Fruit fly (Drosophila melanogaster): ENCODE results near the gene Exd2.

The Exd2 gene

DNA sequence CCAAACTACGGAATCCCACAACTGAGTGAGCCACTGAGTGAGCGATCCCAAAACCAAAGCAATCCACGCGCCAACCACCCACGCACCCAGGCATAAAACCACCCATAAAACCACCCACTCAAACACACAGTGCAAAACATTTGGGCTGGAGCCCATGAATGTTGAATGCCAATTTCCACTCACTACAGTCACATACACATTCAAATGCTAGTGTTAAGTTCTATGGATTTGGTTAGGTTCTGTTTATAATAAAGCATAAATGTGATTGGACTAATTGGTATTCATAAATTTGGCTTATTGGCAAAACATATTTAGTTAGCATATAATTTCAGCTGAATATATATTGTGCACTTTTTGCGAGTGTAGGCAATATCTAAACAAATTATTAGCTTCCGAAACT is 34.2 kb upstream of the Exd2 start:
- no peak for TF ChIP-seq tai (GFP tag; optimal IDR thresholded peaks at IDR 0.05)
- TF ChIP-seq GATAd (GFP tag; optimal IDR thresholded peaks at IDR 0.05) = no peak
- no peak for TF ChIP-seq Myc (optimal IDR thresholded peaks at IDR 0.05)
- no peak for TF ChIP-seq CG32264 (GFP tag; optimal IDR thresholded peaks at IDR 0.05)
- no peak for TF ChIP-seq Hnf4 (GFP tag; optimal IDR thresholded peaks at IDR 0.05)
- no peak for TF ChIP-seq dl (GFP tag; optimal IDR thresholded peaks at IDR 0.05; ENCODE audit: insufficient read depth in 1 of 2, partially characterized antibody in 2 of 2)
- TF ChIP-seq dmrt93B (GFP tag; optimal IDR thresholded peaks at IDR 0.05) = no peak
- TF ChIP-seq HLH106 (tag; optimal IDR thresholded peaks at IDR 0.05) = no peak
- no peak for TF ChIP-seq sage (GFP tag; optimal IDR thresholded peaks at IDR 0.05)
- TF ChIP-seq psq (GFP tag; optimal IDR thresholded peaks at IDR 0.05) = no peak
- no peak for TF ChIP-seq Abd-B (GFP tag; optimal IDR thresholded peaks at IDR 0.05)
- TF ChIP-seq ey (GFP tag; optimal IDR thresholded peaks at IDR 0.05) = no peak
- no peak for TF ChIP-seq woc (GFP tag; optimal IDR thresholded peaks at IDR 0.05)
- no peak for TF ChIP-seq brk (GFP tag; optimal IDR thresholded peaks at IDR 0.05)
- no peak for TF ChIP-seq Jra (GFP tag; optimal IDR thresholded peaks at IDR 0.05)
- no peak for TF ChIP-seq N (GFP tag; optimal IDR thresholded peaks at IDR 0.05)
- no peak for TF ChIP-seq CrebA (GFP tag; optimal IDR thresholded peaks at IDR 0.05; ENCODE audit: borderline replicate concordance)
- TF ChIP-seq rgr (GFP tag; optimal IDR thresholded peaks at IDR 0.05) = no peak
- no peak for TF ChIP-seq dsf (GFP tag; optimal IDR thresholded peaks at IDR 0.05; ENCODE audit: borderline replicate concordance)

DNA sequence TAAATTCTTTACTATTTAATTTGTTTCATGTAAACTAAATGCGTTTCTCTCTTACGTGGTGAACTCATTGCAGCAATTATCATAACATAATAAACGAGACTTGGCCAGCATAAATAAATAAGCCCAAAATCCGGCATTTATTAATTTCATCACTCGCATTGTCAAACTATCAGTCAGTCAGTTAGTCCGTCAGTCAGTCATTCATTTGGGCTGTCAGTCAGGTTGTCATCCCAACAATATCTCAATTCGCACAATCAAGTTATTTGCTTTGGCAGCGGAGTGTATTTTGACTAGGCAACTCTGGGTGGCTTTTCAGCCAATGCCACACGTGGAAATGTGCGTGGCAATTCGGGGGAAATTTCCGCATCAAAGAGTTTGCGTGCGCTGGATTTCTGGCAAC is 32.3 kb upstream of the Exd2 start:
- TF ChIP-seq ey (GFP tag; optimal IDR thresholded peaks at IDR 0.05) = no peak
- TF ChIP-seq Jra (GFP tag; optimal IDR thresholded peaks at IDR 0.05) = no peak
- no peak for TF ChIP-seq HLH106 (tag; optimal IDR thresholded peaks at IDR 0.05)
- no peak for TF ChIP-seq foxo (GFP tag; optimal IDR thresholded peaks at IDR 0.05)
- TF ChIP-seq fru (GFP tag; optimal IDR thresholded peaks at IDR 0.05) = no peak

DNA sequence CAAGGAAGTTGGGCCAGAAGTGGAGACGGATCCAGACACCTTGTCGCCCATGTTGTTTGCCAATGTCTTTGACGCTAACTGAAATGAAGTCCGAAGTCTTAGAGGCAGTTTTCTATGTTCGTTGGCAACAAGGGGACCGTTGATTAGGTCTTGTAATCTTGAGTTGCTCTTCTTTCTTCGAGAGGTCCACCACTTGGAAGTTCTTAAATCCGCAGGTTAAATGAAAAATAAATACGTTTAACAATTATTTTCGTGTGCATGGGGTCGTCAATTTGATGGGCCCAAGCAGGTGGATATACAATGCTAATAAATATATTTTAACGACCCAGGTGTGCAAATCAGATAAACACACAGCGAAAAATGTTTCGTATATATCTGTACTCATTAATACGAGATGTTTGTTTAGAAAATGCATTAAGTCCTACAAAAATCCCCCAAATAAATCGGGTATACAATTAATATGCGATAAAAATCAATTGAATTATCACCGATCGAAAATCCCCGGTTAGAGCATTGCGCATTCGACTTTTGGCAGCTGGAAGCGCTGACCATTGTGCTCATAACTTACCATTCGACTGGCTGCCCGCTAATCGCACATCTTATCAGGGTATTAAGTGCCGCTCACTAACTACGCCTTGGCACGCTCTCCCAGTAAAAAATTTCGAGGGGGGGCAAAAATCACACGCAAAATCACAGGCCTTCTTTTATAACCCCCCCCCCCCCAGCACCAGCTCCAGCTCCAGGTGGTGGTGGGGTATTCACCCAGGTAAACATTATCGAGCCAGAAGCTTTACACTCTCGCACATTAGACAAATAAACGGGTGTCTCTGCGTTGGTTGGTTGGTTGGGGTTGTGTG is 25.2 kb upstream of the Exd2 start, which contains the start of gene PGRP-LB:
Gene PGRP-LB (minus strand): TSS at position 51 of the 857 bp plus-strand sequence.
- TF ChIP-seq CG9705 (GFP tag; optimal IDR thresholded peaks at IDR 0.05) (no peak), dsf (GFP tag; optimal IDR thresholded peaks at IDR 0.05; ENCODE audit: borderline replicate concordance) (no peak), Hr78 (GFP tag; optimal IDR thresholded peaks at IDR 0.05) (no peak), Hr83 (GFP tag; optimal IDR thresholded peaks at IDR 0.05; ENCODE audit: poor library complexity, severe bottlenecking) (no peak), sage (GFP tag; optimal IDR thresholded peaks at IDR 0.05) (no peak), Abd-B (GFP tag; optimal IDR thresholded peaks at IDR 0.05) (no peak), sv (GFP tag; optimal IDR thresholded peaks at IDR 0.05) (no peak), pan (optimal IDR thresholded peaks at IDR 0.05) (no peak), foxo (GFP tag; optimal IDR thresholded peaks at IDR 0.05) (peak in 1 of 2 experiments; percentile 40), jim (GFP tag; optimal IDR thresholded peaks at IDR 0.05) (no peak), N (GFP tag; optimal IDR thresholded peaks at IDR 0.05) (no peak), Mio (GFP tag; optimal IDR thresholded peaks at IDR 0.05) (no peak), lola (GFP tag; optimal IDR thresholded peaks at IDR 0.05) (no peak), dmrt93B (GFP tag; optimal IDR thresholded peaks at IDR 0.05) (no peak), Myc (optimal IDR thresholded peaks at IDR 0.05) (no peak), rgr (GFP tag; optimal IDR thresholded peaks at IDR 0.05) (peak; percentile 38), HLH106 (tag; optimal IDR thresholded peaks at IDR 0.05) (peak; percentile 29), Sp1 (GFP tag; optimal IDR thresholded peaks at IDR 0.05) (no peak), Jra (GFP tag; optimal IDR thresholded peaks at IDR 0.05) (no peak), usp (GFP tag; optimal IDR thresholded peaks at IDR 0.05) (no peak), dl (GFP tag; optimal IDR thresholded peaks at IDR 0.05; ENCODE audit: insufficient read depth in 1 of 2, partially characterized antibody in 2 of 2) (no peak), OdsH (GFP tag; optimal IDR thresholded peaks at IDR 0.05) (peak; percentile 25), brk (GFP tag; optimal IDR thresholded peaks at IDR 0.05) (no peak), Dfd (GFP tag; optimal IDR thresholded peaks at IDR 0.05) (no peak), woc (GFP tag; optimal IDR thresholded peaks at IDR 0.05) (no peak), fru (GFP tag; optimal IDR thresholded peaks at IDR 0.05) (peak; percentile 17), Vsx2 (GFP tag; optimal IDR thresholded peaks at IDR 0.05; ENCODE audit: partially characterized antibody) (no peak), psq (GFP tag; optimal IDR thresholded peaks at IDR 0.05) (no peak), h (GFP tag; optimal IDR thresholded peaks at IDR 0.05) (peak; percentile 91), Hnf4 (GFP tag; optimal IDR thresholded peaks at IDR 0.05) (no peak), br (GFP tag; optimal IDR thresholded peaks at IDR 0.05) (no peak), CG32264 (GFP tag; optimal IDR thresholded peaks at IDR 0.05) (no peak), ey (GFP tag; optimal IDR thresholded peaks at IDR 0.05) (peak; percentile 30), Rel (GFP tag; optimal IDR thresholded peaks at IDR 0.05) (no peak), Rel (tag; optimal IDR thresholded peaks at IDR 0.05) (peak; percentile 99), Dif (GFP tag; optimal IDR thresholded peaks at IDR 0.05; ENCODE audit: partially characterized antibody) (no peak), tai (GFP tag; optimal IDR thresholded peaks at IDR 0.05) (no peak), GATAd (GFP tag; optimal IDR thresholded peaks at IDR 0.05) (no peak), CrebA (GFP tag; optimal IDR thresholded peaks at IDR 0.05; ENCODE audit: borderline replicate concordance) (no peak)
